Fruit fly (Drosophila melanogaster) whole organism, prepupa: ENCODE results near the gene EMC4.
A peak's percentile ranks its signal among the peaks of the same experiment; 100 is the strongest.

Source experiments
- Blimp-1 ChIP-seq: fragments of 200-800 bp; sonication (Bioruptor generic); optimal IDR thresholded peaks from 3 replicates; lab custom pipeline; 2017; ENCODE audit warnings: missing biosample characterization, missing genetic modification characterization, mild to moderate bottlenecking, moderate library complexity, missing genetic modification reagents
- CG10669 ChIP-seq: fragments of 200-800 bp; sonication (Bioruptor generic); optimal IDR thresholded peaks from 3 replicates; lab custom pipeline; 2018; ENCODE audit warnings: missing biosample characterization, mild to moderate bottlenecking, missing genetic modification characterization, moderate library complexity
- CG11294 ChIP-seq: fragments of 200-800 bp; sonication (Bioruptor generic); IDR thresholded peaks from 2 replicates; pipeline ENCODE4 v1.3.6; 2022; ENCODE audit warnings: missing biosample characterization, missing genetic modification characterization
- CG11902 ChIP-seq: fragments of 200-800 bp; sonication (Bioruptor generic); optimal IDR thresholded peaks from 3 replicates; lab custom pipeline; 2016; ENCODE audit warnings: missing biosample characterization, missing genetic modification characterization
- CG34406 ChIP-seq: fragments of 200-800 bp; sonication (Bioruptor generic); optimal IDR thresholded peaks from 3 replicates; lab custom pipeline; 2016; ENCODE audit warnings: missing biosample characterization, missing genetic modification characterization
- CG3919 ChIP-seq: fragments of 200-800 bp; sonication (Bioruptor generic); optimal IDR thresholded peaks from 3 replicates; lab custom pipeline; 2016; ENCODE audit warnings: missing biosample characterization, missing genetic modification characterization
- CG4318 ChIP-seq: fragments of 200-800 bp; sonication (Bioruptor generic); optimal IDR thresholded peaks from 3 replicates; lab custom pipeline; 2017; ENCODE audit warnings: missing biosample characterization, mild to moderate bottlenecking, missing genetic modification characterization
- CG6163 ChIP-seq: fragments of 200-800 bp; sonication (Bioruptor generic); IDR thresholded peaks from 3 replicates; pipeline ENCODE4 v1.3.6; 2022; ENCODE audit warnings: missing biosample characterization, missing genetic modification characterization
- CG6276 ChIP-seq: fragments of 200-800 bp; sonication (Bioruptor generic); optimal IDR thresholded peaks from 2 replicates; lab custom pipeline; 2017; ENCODE audit warnings: missing biosample characterization, mild to moderate bottlenecking, missing genetic modification characterization
- CG6792 ChIP-seq: fragments of 200-800 bp; sonication (Bioruptor generic); optimal IDR thresholded peaks from 3 replicates; lab custom pipeline; 2016; ENCODE audit warnings: missing biosample characterization, missing genetic modification characterization
- CG7368 ChIP-seq: fragments of 200-800 bp; sonication (Bioruptor generic); optimal IDR thresholded peaks from 3 replicates; lab custom pipeline; 2016; ENCODE audit warnings: missing biosample characterization, missing genetic modification characterization
- CG8319 ChIP-seq: fragments of 200-800 bp; sonication (Bioruptor generic); optimal IDR thresholded peaks from 3 replicates; lab custom pipeline; 2016; ENCODE audit warnings: missing biosample characterization, missing genetic modification characterization
- CG8632 ChIP-seq: fragments of 200-800 bp; sonication (Bioruptor generic); optimal IDR thresholded peaks from 3 replicates; lab custom pipeline; 2016; ENCODE audit warnings: missing biosample characterization, missing genetic modification characterization
- CG9139 ChIP-seq: fragments of 200-800 bp; sonication (Bioruptor generic); optimal IDR thresholded peaks from 3 replicates; lab custom pipeline; 2017; ENCODE audit warnings: missing biosample characterization, mild to moderate bottlenecking, missing genetic modification characterization
- Eip78C ChIP-seq: fragments of 200-800 bp; sonication (Bioruptor generic); peaks from one replicate; lab custom pipeline; 2016; ENCODE audit warnings: missing biosample characterization, missing genetic modification characterization
- Eip93F ChIP-seq: fragments of 200-800 bp; sonication (Bioruptor generic); optimal IDR thresholded peaks from 2 replicates; lab custom pipeline; 2016; ENCODE audit warnings: missing biosample characterization, mild to moderate bottlenecking, missing genetic modification characterization
- Ets96B ChIP-seq: fragments of 200-800 bp; optimal IDR thresholded peaks from 2 replicates; lab custom pipeline; 2019; ENCODE audit warnings: missing biosample characterization, mild to moderate bottlenecking, missing genetic modification characterization, moderate library complexity
- Gug ChIP-seq: fragments of 200-800 bp; sonication (Bioruptor generic); IDR thresholded peaks from 2 replicates; pipeline ENCODE4 v1.3.6; 2022; ENCODE audit warnings: missing biosample characterization, missing genetic modification characterization
- Hr38 ChIP-seq: sonication (Bioruptor generic); optimal IDR thresholded peaks from 2 replicates; lab custom pipeline; 2016; ENCODE audit warnings: missing biosample characterization, missing genetic modification characterization
- Hr4 ChIP-seq: fragments of 200-800 bp; sonication (Bioruptor generic); optimal IDR thresholded peaks from 3 replicates; lab custom pipeline; 2016; ENCODE audit warnings: missing biosample characterization, missing genetic modification characterization
- Sox102F ChIP-seq: fragments of 200-800 bp; sonication (Bioruptor generic); optimal IDR thresholded peaks from 2 replicates; lab custom pipeline; 2016; ENCODE audit warnings: missing biosample characterization, mild to moderate bottlenecking, missing genetic modification characterization
- Sox14 ChIP-seq: fragments of 200-800 bp; sonication (Bioruptor generic); optimal IDR thresholded peaks from 3 replicates; lab custom pipeline; 2016; ENCODE audit warnings: missing biosample characterization, missing genetic modification characterization
- Sox15 ChIP-seq: fragments of 200-800 bp; sonication (Bioruptor generic); optimal IDR thresholded peaks from 3 replicates; lab custom pipeline; 2016; ENCODE audit warnings: missing biosample characterization, missing genetic modification characterization
- dac ChIP-seq: fragments of 200-800 bp; sonication (Bioruptor generic); optimal IDR thresholded peaks from 2 replicates; lab custom pipeline; 2017; ENCODE audit warnings: missing biosample characterization, mild to moderate bottlenecking, missing genetic modification characterization
- dsx ChIP-seq: fragments of 200-800 bp; optimal IDR thresholded peaks from 3 replicates; lab custom pipeline; 2019; ENCODE audit warnings: missing biosample characterization, mild to moderate bottlenecking, missing genetic modification characterization, moderate library complexity; ENCODE audit not compliant: poor library complexity, severe bottlenecking
- esn ChIP-seq: fragments of 200-800 bp; sonication (Bioruptor generic); optimal IDR thresholded peaks from 2 replicates; lab custom pipeline; 2016; ENCODE audit warnings: missing biosample characterization, mild to moderate bottlenecking, missing genetic modification characterization, moderate library complexity
- fkh ChIP-seq: fragments of 200-800 bp; sonication (Bioruptor generic); optimal IDR thresholded peaks from 3 replicates; lab custom pipeline; 2017; ENCODE audit warnings: missing biosample characterization, mild to moderate bottlenecking, missing genetic modification characterization, moderate library complexity
- lz ChIP-seq: fragments of 200-800 bp; sonication (Bioruptor generic); optimal IDR thresholded peaks from 3 replicates; lab custom pipeline; 2016; ENCODE audit warnings: missing biosample characterization, missing genetic modification characterization
- net ChIP-seq: fragments of 200-800 bp; sonication (Bioruptor generic); optimal IDR thresholded peaks from 3 replicates; lab custom pipeline; 2016; ENCODE audit warnings: missing biosample characterization, missing genetic modification characterization
- pdm3 ChIP-seq: fragments of 200-800 bp; sonication (Bioruptor generic); optimal IDR thresholded peaks from 3 replicates; lab custom pipeline; 2016; ENCODE audit warnings: missing biosample characterization, missing genetic modification characterization
- salr ChIP-seq, 2 experiments: fragments of 200-800 bp; sonication (Bioruptor generic); optimal IDR thresholded peaks; 3 replicates each; lab custom pipeline; 2016 to 2018; ENCODE audit warnings: missing biosample characterization in 2 of 2, missing genetic modification characterization in 2 of 2, mild to moderate bottlenecking in 1 of 2
- ss ChIP-seq, 2 experiments: fragments of 200-800 bp; sonication (Bioruptor generic); optimal IDR thresholded peaks; 2 replicates in 1 of 2; 3 replicates in 1 of 2; lab custom pipeline; 2017 to 2018; ENCODE audit warnings: mild to moderate bottlenecking in 2 of 2, missing biosample characterization in 2 of 2, missing genetic modification characterization in 2 of 2, moderate library complexity in 1 of 2
- svp ChIP-seq: fragments of 200-800 bp; sonication (Bioruptor generic); peaks from one replicate; lab custom pipeline; 2016; ENCODE audit warnings: missing biosample characterization, missing genetic modification characterization

EMC4 gene

DNA sequence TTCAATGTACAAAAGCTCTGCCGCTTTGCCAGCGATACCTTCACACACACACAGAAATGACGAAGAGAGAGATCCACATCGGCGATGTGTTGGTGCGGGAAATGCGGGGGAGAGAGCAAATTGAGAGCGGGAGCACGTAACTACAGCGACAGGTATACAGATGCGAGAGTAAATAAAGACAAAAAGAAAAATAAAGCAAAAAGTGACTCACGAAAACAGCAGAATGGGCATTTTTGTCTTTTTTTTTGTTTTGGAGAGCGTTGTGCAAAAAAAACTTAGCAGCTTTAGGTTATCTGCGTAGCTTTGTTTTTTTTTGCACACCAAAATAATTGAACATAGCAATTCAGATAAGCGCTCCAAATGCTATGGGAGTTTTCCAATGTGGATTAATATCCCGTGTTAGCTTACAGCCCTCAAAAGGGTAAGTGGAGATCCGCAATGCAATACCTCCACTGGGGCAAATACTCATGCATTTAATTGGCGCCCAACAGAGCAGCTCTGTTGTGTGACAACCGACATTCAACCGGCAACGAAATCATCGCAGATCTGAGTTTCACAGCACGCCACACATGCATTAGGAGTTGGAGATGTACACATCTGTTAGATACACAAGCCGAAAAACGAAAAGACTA, 45.4 kb downstream of the EMC4 start (continued):
- TF ChIP-seq Blimp-1 (GFP tag; lab: Kevin White, UChicago) (peak; percentile 71), Sox14 (peak; percentile 78), CG4318 (no peak), CG34406 (GFP tag; lab: Kevin White, UChicago) (peak; percentile 74), Eip93F (peak; percentile 50), esn (peak; percentile 66), CG8319 (peak; percentile 58), CG11294 (GFP tag; lab: Robert Waterston, UW) (peak; percentile 73), CG11902 (GFP tag; lab: Kevin White, UChicago) (no peak)

DNA sequence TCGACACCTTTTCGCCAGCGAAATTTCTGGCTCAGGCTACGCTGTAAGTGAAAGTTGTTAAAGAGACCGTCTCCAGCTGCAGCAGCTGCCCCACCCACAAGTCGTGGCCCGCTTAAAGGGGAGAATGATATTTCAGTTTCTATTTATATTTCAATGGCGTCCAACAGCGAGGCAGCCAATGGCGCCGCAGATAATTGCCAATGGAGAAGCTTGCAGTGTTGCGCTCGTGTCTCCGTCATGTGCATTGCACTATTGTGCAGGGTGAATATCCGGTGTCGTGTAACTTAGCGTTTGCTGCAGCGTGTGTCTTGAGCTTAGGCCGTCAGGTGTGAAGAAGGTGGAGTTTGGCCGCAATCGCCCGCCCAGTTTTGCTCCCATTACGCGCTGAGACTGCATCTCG, 46.7 kb downstream of the EMC4 start:
- TF ChIP-seq Sox15 = no peak
- TF ChIP-seq CG8632 = no peak
- no peak for TF ChIP-seq Ets96B (tag; lab: Kevin White, UChicago)
- no peak for TF ChIP-seq CG9139 (GFP tag; lab: Kevin White, UChicago)
- TF ChIP-seq CG6276 (GFP tag; lab: Kevin White, UChicago) = no peak
- TF ChIP-seq CG4318 = no peak
- no peak for TF ChIP-seq CG8319
- TF ChIP-seq Sox102F (GFP tag; lab: Kevin White, UChicago) = no peak

DNA sequence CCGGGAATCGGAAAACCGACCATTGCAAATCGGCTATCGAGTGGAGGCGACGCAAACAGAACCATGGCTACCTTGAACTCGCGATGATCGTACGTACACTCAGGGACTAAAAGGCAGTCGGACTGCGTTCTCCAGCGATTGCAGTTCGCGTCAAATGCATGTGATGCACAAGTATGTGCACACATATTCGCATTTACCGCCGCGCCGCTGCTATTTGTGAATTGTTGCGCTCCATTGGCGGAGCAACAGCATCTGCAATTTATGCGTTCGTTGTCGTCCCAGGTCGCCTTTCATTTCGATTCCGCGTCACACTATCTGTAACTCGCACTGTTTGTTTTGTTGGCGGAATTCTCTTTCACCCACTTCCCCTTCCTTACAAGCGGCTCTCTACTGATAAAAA, 47.9 kb downstream of the EMC4 start:
- TF ChIP-seq pdm3 (GFP tag; lab: Kevin White, UChicago) (no peak), ss (GFP tag; optimal IDR thresholded peaks at IDR 0.05; lab: Kevin White, UChicago) (peak; percentile 18 to 23), svp (GFP tag; lab: Kevin White, UChicago) (peak; percentile 78), CG9139 (GFP tag; lab: Kevin White, UChicago) (no peak), CG6163 (GFP tag; lab: Robert Waterston, UW) (0 out of 3 replicates have a peak, but pooled peaks have one; percentile 47), fkh (no peak), Ets96B (tag; lab: Kevin White, UChicago) (no peak), dsx (GFP tag; lab: Kevin White, UChicago) (peak; percentile 12), CG10669 (GFP tag; lab: Kevin White, UChicago) (no peak), dac (no peak), salr (GFP tag; optimal IDR thresholded peaks at IDR 0.05; lab: Kevin White, UChicago) (no peak), Sox14 (no peak), lz (GFP tag; lab: Kevin White, UChicago) (no peak), esn (peak; percentile 0), Hr38 (GFP tag; lab: Kevin White, UChicago) (no peak), net (GFP tag; lab: Kevin White, UChicago) (no peak), CG6792 (GFP tag; lab: Kevin White, UChicago) (no peak), CG3919 (no peak), Sox102F (GFP tag; lab: Kevin White, UChicago) (no peak), Hr4 (no peak), Sox15 (no peak), Eip78C (peak; percentile 17), CG4318 (no peak), Gug (GFP tag; lab: Robert Waterston, UW) (no peak), CG8632 (no peak), Eip93F (no peak), CG7368 (GFP tag; lab: Kevin White, UChicago) (no peak)
